Fruit fly (Drosophila melanogaster): Measurements from ENCODE around the gene Mct1.

Gene Mct1

dm6 chrX:2161020-2161419 lies 28.0 kb upstream of the Mct1 start:
- no peak for TF ChIP-seq noc (tag; optimal IDR thresholded peaks at IDR 0.05)

DNA sequence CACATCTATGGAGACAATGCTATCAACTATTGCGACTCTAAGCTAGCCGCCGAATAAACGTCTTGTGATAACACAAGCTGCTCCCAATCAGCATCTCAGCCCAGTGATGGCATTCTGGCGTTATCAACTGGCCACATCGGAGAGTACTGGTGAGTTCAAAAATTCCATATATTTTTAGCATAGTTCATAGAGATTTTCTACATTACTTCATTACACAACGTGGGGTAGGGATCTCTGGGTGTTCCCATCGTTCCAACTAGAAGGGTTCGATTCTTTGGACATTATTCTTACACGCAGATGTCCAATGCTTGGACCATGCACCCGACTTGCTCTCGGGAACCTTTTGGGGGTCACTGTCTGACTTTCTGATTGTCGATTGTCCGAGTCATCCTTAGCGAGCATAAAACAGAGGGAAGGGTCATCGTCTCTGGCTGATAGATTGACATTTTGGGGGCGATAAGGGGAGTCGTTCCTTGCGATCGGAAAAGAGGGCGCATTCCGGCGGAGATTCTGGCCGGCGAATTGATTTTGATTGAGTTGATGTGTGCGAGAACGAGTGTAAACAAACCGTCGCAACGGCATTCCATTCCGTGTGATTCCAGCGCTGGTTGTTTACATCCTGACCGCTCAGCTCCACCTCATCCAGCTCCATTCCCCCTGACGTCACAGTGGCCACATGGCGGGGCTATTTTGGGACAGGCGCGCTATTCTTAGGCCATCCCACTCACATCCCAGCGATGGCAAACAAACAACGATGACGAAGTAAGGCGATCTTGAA lies 26.7 kb upstream of the Mct1 start, which contains the start of the genes Cyp4d1 and CG3630:
Cyp4d1 (minus strand) TSS at position 51 of the 778 bp plus-strand sequence.
CG3630 (plus strand) TSS at position 67 of the 778 bp plus-strand sequence.
- peak; percentile 44 for TF ChIP-seq noc (tag; optimal IDR thresholded peaks at IDR 0.05)

DNA sequence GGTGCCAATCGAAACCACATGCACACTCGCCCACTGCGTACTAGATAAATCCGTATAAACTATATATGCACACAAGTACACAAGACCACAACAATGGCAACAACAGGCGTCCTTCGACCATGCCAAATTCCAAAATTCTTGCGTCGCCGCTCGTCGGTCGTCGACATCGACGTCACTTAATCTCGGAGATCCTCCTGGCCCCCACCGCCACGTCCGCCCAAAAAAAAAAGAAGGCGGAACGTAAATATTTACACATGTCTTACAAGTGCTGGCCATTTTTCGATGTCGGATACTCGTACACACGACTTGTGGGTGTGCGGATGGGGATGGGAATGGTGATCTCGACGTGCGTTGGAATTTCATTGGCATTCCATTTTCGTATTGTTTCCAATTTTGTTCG lies 25.6 kb upstream of the Mct1 start:
- no peak for TF ChIP-seq noc (tag; optimal IDR thresholded peaks at IDR 0.05)

- TF ChIP-seq noc (tag; optimal IDR thresholded peaks at IDR 0.05) = no peak
These were observed 23.6 kb upstream of the Mct1 start for dm6 chrX:2165394-2165793.

- no peak for TF ChIP-seq noc (tag; optimal IDR thresholded peaks at IDR 0.05)
These were observed 22.9 kb upstream of the Mct1 start for dm6 chrX:2166129-2166528.

DNA sequence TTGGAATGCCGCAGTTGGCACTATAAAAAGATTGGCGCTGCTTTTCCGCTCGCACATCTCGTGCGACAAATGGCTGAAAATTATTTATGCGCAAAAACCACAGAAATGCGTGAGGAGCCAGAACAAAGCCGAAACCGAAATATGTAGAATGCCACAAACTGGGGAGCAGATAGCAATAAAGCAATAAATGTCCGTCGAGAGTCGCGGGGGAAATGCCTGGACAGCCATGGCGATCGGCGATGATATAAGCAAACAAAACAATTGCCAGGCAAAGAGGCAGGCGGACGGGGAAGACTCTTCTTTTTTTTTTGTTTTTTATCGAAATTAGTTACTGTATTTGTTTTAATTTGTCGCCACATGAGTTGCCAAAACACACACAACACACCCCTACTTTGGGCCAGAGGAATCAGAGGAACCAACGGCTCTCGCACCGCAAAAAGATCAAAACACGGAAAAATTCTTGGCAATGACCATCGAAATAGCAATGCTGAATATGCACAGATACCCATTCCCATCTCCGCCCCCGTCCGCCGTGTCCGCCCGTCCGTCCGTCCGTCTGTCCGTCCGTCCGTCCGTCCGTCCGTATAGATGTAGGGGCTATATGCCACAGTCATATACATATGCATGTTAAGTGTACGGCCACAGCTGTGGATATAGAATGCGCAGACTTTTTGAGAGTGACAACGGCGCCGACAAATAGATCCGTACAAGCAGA lies 20.3 kb upstream of the Mct1 start:
- TF ChIP-seq noc (tag; optimal IDR thresholded peaks at IDR 0.05) = no peak

dm6 chrX:2170424-2170823 lies 18.6 kb upstream of the Mct1 start:
- no peak for TF ChIP-seq noc (tag; optimal IDR thresholded peaks at IDR 0.05)

- no peak for TF ChIP-seq noc (tag; optimal IDR thresholded peaks at IDR 0.05)
These were observed 16.6 kb upstream of the Mct1 start, which contains the start of gene ND-B14.5A for dm6 chrX:2172420-2172827. Gene ND-B14.5A, plus strand, starts transcription at chrX:2172526.

DNA sequence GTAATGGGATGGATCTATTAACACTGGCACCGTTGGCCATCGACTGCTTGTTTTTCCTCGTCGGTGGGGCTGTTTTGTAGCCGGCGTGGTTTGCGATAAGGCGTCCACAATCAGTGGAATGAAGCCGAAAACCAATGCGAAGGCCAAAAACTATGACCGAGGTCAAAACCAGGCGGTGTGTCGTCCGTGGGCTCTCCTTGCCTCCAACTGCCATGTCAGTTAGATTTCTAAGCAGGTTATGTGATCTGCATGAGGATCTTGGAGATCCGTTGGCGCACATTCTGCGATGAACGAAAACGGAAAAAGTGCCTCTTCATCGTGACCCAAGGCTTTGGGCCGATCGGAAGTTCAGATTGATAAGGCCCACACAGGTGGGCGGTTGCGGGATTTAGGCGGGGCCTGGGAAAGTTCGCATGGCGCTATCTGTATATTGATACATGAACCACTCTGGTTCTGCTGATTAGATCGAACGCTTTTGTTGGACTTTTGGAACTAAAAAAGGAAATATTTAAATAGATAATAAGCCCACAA lies 13.7 kb upstream of the Mct1 start, which contains the start of gene Cyp4d14:
Cyp4d14 (minus strand) TSS at position 51 of the 531 bp plus-strand sequence.
- TF ChIP-seq noc (tag; optimal IDR thresholded peaks at IDR 0.05) = no peak

DNA sequence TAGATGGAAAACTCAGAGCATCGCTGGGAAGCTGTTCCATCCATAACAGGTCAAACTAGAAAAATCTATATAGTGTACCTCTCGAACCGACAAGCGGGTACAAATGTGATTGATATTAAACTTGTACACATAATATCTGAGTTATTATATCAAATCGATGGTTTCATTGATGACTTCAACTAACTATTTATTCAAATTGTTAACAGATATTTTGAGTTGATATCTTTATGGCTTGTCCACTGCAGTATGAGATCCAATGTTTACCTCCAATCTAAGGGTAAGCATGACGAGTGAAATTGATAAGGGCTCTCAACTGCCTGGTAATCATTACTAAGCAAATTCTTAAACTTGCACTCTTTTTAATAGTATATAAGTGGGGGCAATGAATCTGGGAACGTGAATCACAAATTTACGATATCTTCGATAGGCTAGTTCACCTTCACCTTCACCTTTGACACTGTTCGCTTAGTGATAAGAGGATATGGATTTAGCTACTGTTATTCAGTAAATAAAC lies 13.0 kb upstream of the Mct1 start, which contains the start of gene Cyp4d2:
Cyp4d2 (plus strand) TSS at position 51 of the 514 bp plus-strand sequence.
- TF ChIP-seq noc (tag; optimal IDR thresholded peaks at IDR 0.05) = no peak

dm6 chrX:2178802-2179201 lies 10.2 kb upstream of the Mct1 start, which contains the start of gene Cyp4ae1:
Gene Cyp4ae1, plus strand, starts transcription at chrX:2179007.
- TF ChIP-seq noc (tag; optimal IDR thresholded peaks at IDR 0.05) = no peak

DNA sequence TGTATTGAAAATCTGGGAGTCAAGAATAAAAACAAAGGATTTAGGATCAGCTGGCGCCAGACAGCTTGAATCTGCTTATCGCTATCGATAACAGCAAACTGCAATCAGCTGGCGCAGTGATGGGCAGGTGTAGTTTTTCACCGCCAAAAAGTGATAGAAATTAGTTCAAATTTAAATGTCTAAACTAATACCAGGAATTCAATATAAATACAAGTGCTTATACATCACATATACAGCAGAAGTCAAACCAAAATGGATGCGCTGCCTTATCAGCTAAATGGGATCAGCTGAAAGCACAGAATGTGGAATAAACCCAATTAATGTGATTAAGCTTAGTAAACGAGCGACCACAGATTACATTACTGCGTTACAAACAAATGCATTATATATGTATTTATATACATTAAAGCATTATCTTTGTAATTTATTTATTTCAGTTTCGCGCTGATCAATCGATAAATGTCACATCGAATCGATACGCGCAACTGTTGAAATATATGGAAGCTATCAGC lies 8.2 kb upstream of the Mct1 start, which contains the start of gene pn:
pn (plus strand) TSS at position 462 of the 512 bp plus-strand sequence.
- no peak for TF ChIP-seq noc (tag; optimal IDR thresholded peaks at IDR 0.05)

dm6 chrX:2184563-2184962 lies 4.4 kb upstream of the Mct1 start, which contains the start of the genes Nmd3 and CG17776:
Gene Nmd3, minus strand, starts transcription at chrX:2184668.
Gene CG17776, plus strand, starts transcription at chrX:2184725.
- TF ChIP-seq noc (tag; optimal IDR thresholded peaks at IDR 0.05) = peak; percentile 36

dm6 chrX:2186555-2186954 lies 2.4 kb upstream of the Mct1 start, which contains the start of gene CG17777:
Gene CG17777, plus strand, starts transcription at chrX:2186855.
- no peak for TF ChIP-seq noc (tag; optimal IDR thresholded peaks at IDR 0.05)

- TF ChIP-seq noc (tag; optimal IDR thresholded peaks at IDR 0.05) = no peak
These were observed 1.5 kb upstream of the Mct1 start, which contains the start of gene CG3457 for dm6 chrX:2187520-2187919. Gene CG3457, plus strand, starts transcription at chrX:2187820.

DNA sequence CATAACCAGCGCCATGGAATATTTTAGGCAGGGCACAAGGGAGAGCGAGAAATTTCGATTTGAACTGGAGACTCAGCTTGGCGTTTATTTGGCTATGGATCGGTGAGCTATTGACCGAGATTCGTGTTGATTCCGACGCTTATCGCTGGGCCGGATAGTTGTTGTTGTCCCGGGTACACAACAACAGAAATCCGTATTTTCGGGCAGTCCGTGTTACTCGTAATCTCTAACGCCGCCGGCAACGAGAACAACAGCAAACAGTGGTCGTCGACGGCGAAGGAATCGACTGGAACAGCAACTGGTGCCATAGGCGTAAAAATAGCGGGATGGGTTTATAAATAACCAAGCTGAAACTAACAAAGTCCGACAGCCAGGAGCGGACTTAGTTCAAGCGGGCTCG lies 2.9 kb downstream of the Mct1 start:
- no peak for TF ChIP-seq noc (tag; optimal IDR thresholded peaks at IDR 0.05)
